Worm (Caenorhabditis elegans): Measurements from ENCODE around the gene sri-24.

ce11 chrV:15221330-15221729, 9.4 kb downstream of the sri-24 start, which contains the start of gene irld-25:
- TF ChIP-seq elt-3 (tag; optimal IDR thresholded peaks at IDR 0.05) (no peak), fkh-10 (GFP tag; optimal IDR thresholded peaks at IDR 0.05) (no peak), ama-1 (optimal IDR thresholded peaks at IDR 0.05) (no peak), irx-1 (tag; optimal IDR thresholded peaks at IDR 0.05) (no peak), mab-9 (GFP tag; IDR thresholded peaks at IDR 0.05) (no peak), snpc-4 (tag; optimal IDR thresholded peaks at IDR 0.05) (no peak), aha-1 (tag; optimal IDR thresholded peaks at IDR 0.05) (no peak), pag-3 (tag; optimal IDR thresholded peaks at IDR 0.05; ENCODE audit: borderline replicate concordance, insufficient read depth) (no peak), unc-130 (tag; optimal IDR thresholded peaks at IDR 0.05) (no peak), egl-27 (tag; optimal IDR thresholded peaks at IDR 0.05) (no peak), vab-15 (tag; optimal IDR thresholded peaks at IDR 0.05) (no peak), pqm-1 (tag; optimal IDR thresholded peaks at IDR 0.05) (no peak), nhr-28 (tag; optimal IDR thresholded peaks at IDR 0.05) (no peak), skn-1 (tag; optimal IDR thresholded peaks at IDR 0.05) (no peak)

Measured in whole organism, L1 larva.